Worm (Caenorhabditis elegans) whole organism, L4 larva: Measurements from ENCODE around the gene nhx-9.

Experiments
- F10B5.3 ChIP-seq: sonication (generic microtip); optimal IDR thresholded peaks from 2 replicates; lab custom pipeline; 2016; ENCODE audit warnings: mild to moderate bottlenecking, missing genetic modification characterization, missing compliant biosample characterization
- F26F4.8 ChIP-seq: fragments of 200-800 bp; sonication (Bioruptor generic); conservative IDR thresholded peaks from 2 replicates; pipeline ENCODE4 v1.3.6; 2022; ENCODE audit warnings: missing genetic modification characterization, missing compliant biosample characterization
- F49E8.2 ChIP-seq: sonication (generic microtip); optimal IDR thresholded peaks from 2 replicates; lab custom pipeline; 2016; ENCODE audit warnings: missing compliant biosample characterization, mild to moderate bottlenecking, missing genetic modification characterization, borderline replicate concordance
- R02D3.7 ChIP-seq: fragments of 150-350 bp; sonication (generic microtip); optimal IDR thresholded peaks from 3 replicates; lab custom pipeline; 2014; ENCODE audit warnings: missing biosample characterization, missing genetic modification characterization
- Y75B8A.6 ChIP-seq: fragments of 200-800 bp; sonication (Bioruptor generic); IDR thresholded peaks from 2 replicates; pipeline ENCODE4 v1.3.6; 2022; ENCODE audit warnings: missing genetic modification reagents, missing genetic modification characterization, missing compliant biosample characterization
- ZK337.2 ChIP-seq: fragments of 200-800 bp; sonication (Bioruptor generic); IDR thresholded peaks from 2 replicates; pipeline ENCODE4 v1.3.6; 2022; ENCODE audit warnings: missing genetic modification reagents, missing genetic modification characterization, missing compliant biosample characterization
- ZK546.5 ChIP-seq, 2 experiments: sonication (generic microtip); optimal IDR thresholded peaks; 2 replicates each; lab custom pipeline; 2017; ENCODE audit warnings: missing biosample characterization in 2 of 2, missing genetic modification characterization in 2 of 2
- ama-1 ChIP-seq: fragments of 150-350 bp; optimal IDR thresholded peaks from 2 replicates; lab custom pipeline; 2014; ENCODE audit warnings: inconsistent platforms, mixed read lengths
- arid-1 ChIP-seq: fragments of 200-800 bp; sonication (Bioruptor generic); conservative IDR thresholded peaks from 2 replicates; pipeline ENCODE4 v1.3.6; 2022; ENCODE audit warnings: missing genetic modification reagents, missing genetic modification characterization, missing compliant biosample characterization
- attf-4 ChIP-seq: sonication (generic microtip); optimal IDR thresholded peaks from 3 replicates; lab custom pipeline; 2017; ENCODE audit warnings: missing biosample characterization, missing genetic modification characterization
- ceh-28 ChIP-seq: fragments of 150-350 bp; optimal IDR thresholded peaks from 2 replicates; lab custom pipeline; 2014; ENCODE audit warnings: missing biosample characterization, missing genetic modification reagents, missing genetic modification characterization
- ceh-44 ChIP-seq: fragments of 200-800 bp; sonication (Bioruptor generic); IDR thresholded peaks from 2 replicates; pipeline ENCODE4 v1.3.6; 2022; ENCODE audit warnings: missing genetic modification reagents, missing genetic modification characterization, missing compliant biosample characterization
- ceh-82 ChIP-seq: sonication (generic microtip); optimal IDR thresholded peaks from 2 replicates; lab custom pipeline; 2017; ENCODE audit warnings: missing biosample characterization, missing genetic modification characterization
- ces-1 ChIP-seq: fragments of 150-350 bp; sonication (generic microtip); optimal IDR thresholded peaks from 4 replicates; lab custom pipeline; 2014; ENCODE audit warnings: missing biosample characterization, missing genetic modification reagents, missing genetic modification characterization
- cey-2 ChIP-seq: sonication (generic microtip); optimal IDR thresholded peaks from 3 replicates; lab custom pipeline; 2017; ENCODE audit warnings: missing genetic modification characterization, mild to moderate bottlenecking, missing compliant biosample characterization, antibody characterized with exemption, borderline replicate concordance; ENCODE audit not compliant: insufficient read depth
- ctbp-1 ChIP-seq: fragments of 200-800 bp; sonication (Bioruptor generic); IDR thresholded peaks from 2 replicates; pipeline ENCODE4 v1.3.6; 2022; ENCODE audit warnings: missing genetic modification reagents, missing genetic modification characterization, missing compliant biosample characterization
- daf-16 ChIP-seq, 3 experiments: sonication (generic microtip); optimal IDR thresholded peaks; 2 replicates each; lab custom pipeline; 2016 to 2017; ENCODE audit warnings: missing genetic modification characterization in 3 of 3, missing genetic modification reagents in 3 of 3, mild to moderate bottlenecking in 2 of 3, missing compliant biosample characterization in 2 of 3, missing biosample characterization in 1 of 3, moderate library complexity in 1 of 3
- daf-19 ChIP-seq: fragments of 200-800 bp; sonication (Bioruptor generic); conservative IDR thresholded peaks from 2 replicates; pipeline ENCODE4 v1.3.6; 2022; ENCODE audit warnings: missing genetic modification characterization, missing compliant biosample characterization
- daf-8 ChIP-seq: fragments of 200-800 bp; sonication (Bioruptor generic); IDR thresholded peaks from 2 replicates; pipeline ENCODE4 v1.3.6; 2022; ENCODE audit warnings: missing genetic modification characterization, missing compliant biosample characterization
- dve-1 ChIP-seq: sonication (generic microtip); optimal IDR thresholded peaks from 2 replicates; lab custom pipeline; 2017; ENCODE audit warnings: antibody characterized with exemption, mild to moderate bottlenecking, missing genetic modification characterization, missing compliant biosample characterization; ENCODE audit not compliant: insufficient read depth
- hif-1 ChIP-seq, 2 experiments: sonication (generic microtip); optimal IDR thresholded peaks; 2 replicates each; lab custom pipeline; 2016 to 2017; ENCODE audit warnings: missing compliant biosample characterization in 2 of 2, missing genetic modification characterization in 2 of 2, missing genetic modification reagents in 2 of 2, missing genotype in 2 of 2, mild to moderate bottlenecking in 1 of 2
- hlh-30 ChIP-seq: sonication (generic microtip); optimal IDR thresholded peaks from 2 replicates; lab custom pipeline; 2017; ENCODE audit warnings: antibody characterized with exemption, mild to moderate bottlenecking, missing genetic modification characterization, missing compliant biosample characterization; ENCODE audit not compliant: insufficient read depth
- hmg-1.1 ChIP-seq: fragments of 200-800 bp; sonication (Bioruptor generic); IDR thresholded peaks from 2 replicates; pipeline ENCODE4 v1.3.6; 2022; ENCODE audit warnings: missing genetic modification reagents, missing genetic modification characterization, missing compliant biosample characterization
- jun-1 ChIP-seq: fragments of 150-350 bp; optimal IDR thresholded peaks from 2 replicates; lab custom pipeline; 2014; ENCODE audit warnings: missing biosample characterization, missing genetic modification reagents, missing genetic modification characterization
- lim-7 ChIP-seq: fragments of 200-800 bp; sonication (Bioruptor generic); IDR thresholded peaks from 2 replicates; pipeline ENCODE4 v1.3.6; 2022; ENCODE audit warnings: missing genetic modification characterization, missing compliant biosample characterization
- lin-1 ChIP-seq: fragments of 200-800 bp; sonication (Bioruptor generic); IDR thresholded peaks from 2 replicates; pipeline ENCODE4 v1.3.6; 2022; ENCODE audit warnings: missing genetic modification reagents, missing genetic modification characterization, missing compliant biosample characterization
- lin-13 ChIP-seq: fragments of 150-350 bp; optimal IDR thresholded peaks from 2 replicates; lab custom pipeline; 2014; ENCODE audit warnings: missing biosample characterization, missing genetic modification reagents, missing genetic modification characterization
- lin-15B ChIP-seq: fragments of 150-350 bp; sonication (generic microtip); optimal IDR thresholded peaks from 3 replicates; lab custom pipeline; 2014; ENCODE audit warnings: missing biosample characterization, missing genetic modification characterization
- lir-3 ChIP-seq: sonication (generic microtip); optimal IDR thresholded peaks from 2 replicates; lab custom pipeline; 2016; ENCODE audit warnings: mild to moderate bottlenecking, missing genetic modification characterization, missing compliant biosample characterization
- lsy-2 ChIP-seq, 2 experiments: fragments of 150-350 bp in 1 of 2; sonication (generic microtip) in 1 of 2; optimal IDR thresholded peaks; 2 replicates each; lab custom pipeline; 2014 to 2017; ENCODE audit warnings: missing biosample characterization in 2 of 2, missing genetic modification characterization in 2 of 2
- madf-9 ChIP-seq: fragments of 200-800 bp; sonication (Bioruptor generic); conservative IDR thresholded peaks from 2 replicates; pipeline ENCODE4 v1.3.6; 2022; ENCODE audit warnings: missing genetic modification reagents, missing genetic modification characterization, missing compliant biosample characterization
- mdt-29 ChIP-seq: fragments of 200-800 bp; sonication (Bioruptor generic); IDR thresholded peaks from 2 replicates; pipeline ENCODE4 v1.3.6; 2022; ENCODE audit warnings: missing genetic modification reagents, missing genetic modification characterization, missing compliant biosample characterization
- mxl-2 ChIP-seq: fragments of 200-800 bp; sonication (Bioruptor generic); conservative IDR thresholded peaks from 2 replicates; pipeline ENCODE4 v1.3.6; 2022; ENCODE audit warnings: missing genetic modification reagents, missing genetic modification characterization, missing compliant biosample characterization
- nhr-10 ChIP-seq: fragments of 150-350 bp; optimal IDR thresholded peaks from 2 replicates; lab custom pipeline; 2014; ENCODE audit warnings: missing biosample characterization, missing genetic modification characterization
- nhr-11 ChIP-seq: fragments of 150-350 bp; optimal IDR thresholded peaks from 2 replicates; lab custom pipeline; 2014; ENCODE audit warnings: missing biosample characterization, missing genetic modification characterization
- nhr-237 ChIP-seq: sonication (generic microtip); optimal IDR thresholded peaks from 2 replicates; lab custom pipeline; 2017; ENCODE audit warnings: missing biosample characterization, missing genetic modification characterization
- nhr-28 ChIP-seq: fragments of 150-350 bp; optimal IDR thresholded peaks from 2 replicates; lab custom pipeline; 2014; ENCODE audit warnings: missing biosample characterization, missing genetic modification characterization
- nhr-42 ChIP-seq: fragments of 200-800 bp; sonication (Bioruptor generic); IDR thresholded peaks from 2 replicates; pipeline ENCODE4 v1.3.6; 2022; ENCODE audit warnings: missing genetic modification characterization, missing compliant biosample characterization
- nhr-76 ChIP-seq: fragments of 150-350 bp; optimal IDR thresholded peaks from 2 replicates; lab custom pipeline; 2014; ENCODE audit warnings: missing biosample characterization, missing genetic modification characterization
- nhr-77 ChIP-seq: fragments of 150-350 bp; optimal IDR thresholded peaks from 2 replicates; lab custom pipeline; 2014; ENCODE audit warnings: missing biosample characterization, missing genetic modification characterization
- saeg-2 ChIP-seq: fragments of 200-800 bp; sonication (Bioruptor generic); IDR thresholded peaks from 2 replicates; pipeline ENCODE4 v1.3.6; 2022; ENCODE audit warnings: missing genetic modification reagents, missing genetic modification characterization, missing compliant biosample characterization
- sdz-12 ChIP-seq: fragments of 200-800 bp; sonication (Bioruptor generic); optimal IDR thresholded peaks from 2 replicates; lab custom pipeline; 2018; ENCODE audit warnings: mild to moderate bottlenecking, missing genetic modification characterization, missing compliant biosample characterization
- set-16 ChIP-seq: fragments of 200-800 bp; sonication (Bioruptor generic); IDR thresholded peaks from 2 replicates; pipeline ENCODE4 v1.3.6; 2022; ENCODE audit warnings: missing genetic modification reagents, missing genetic modification characterization, missing compliant biosample characterization
- snpc-1.2 ChIP-seq: fragments of 200-800 bp; sonication (Bioruptor generic); IDR thresholded peaks from 2 replicates; pipeline ENCODE4 v1.3.6; 2022; ENCODE audit warnings: missing genetic modification reagents, missing genetic modification characterization, missing compliant biosample characterization
- spr-1 ChIP-seq: sonication (generic microtip); optimal IDR thresholded peaks from 2 replicates; lab custom pipeline; 2016; ENCODE audit warnings: mild to moderate bottlenecking, missing genetic modification characterization, missing compliant biosample characterization
- spr-3 ChIP-seq: fragments of 200-800 bp; sonication (Bioruptor generic); optimal IDR thresholded peaks from 2 replicates; lab custom pipeline; 2018; ENCODE audit warnings: mild to moderate bottlenecking, missing genetic modification characterization, missing compliant biosample characterization
- unc-130 ChIP-seq: sonication (generic microtip); optimal IDR thresholded peaks from 2 replicates; lab custom pipeline; 2016; ENCODE audit warnings: missing genetic modification reagents, missing genetic modification characterization, missing compliant biosample characterization
- unc-62 ChIP-seq, 3 experiments: fragments of 150-350 bp in 1 of 3; sonication (generic microtip); optimal IDR thresholded peaks in 2 of 3; peaks in 1 of 3; 1 replicate in 1 of 3; 2 replicates in 2 of 3; lab custom pipeline; 2014 to 2017; ENCODE audit warnings: missing biosample characterization in 3 of 3, missing genetic modification characterization in 3 of 3, missing genetic modification reagents in 3 of 3, missing genotype in 1 of 3
- zag-1 ChIP-seq: fragments of 150-350 bp; optimal IDR thresholded peaks from 2 replicates; lab custom pipeline; 2014; ENCODE audit warnings: missing biosample characterization, missing genetic modification characterization
- zip-11 ChIP-seq: fragments of 200-800 bp; sonication (Bioruptor generic); IDR thresholded peaks from 2 replicates; pipeline ENCODE4 v1.3.6; 2022; ENCODE audit warnings: missing genetic modification characterization, missing compliant biosample characterization

Gene nhx-9

DNA sequence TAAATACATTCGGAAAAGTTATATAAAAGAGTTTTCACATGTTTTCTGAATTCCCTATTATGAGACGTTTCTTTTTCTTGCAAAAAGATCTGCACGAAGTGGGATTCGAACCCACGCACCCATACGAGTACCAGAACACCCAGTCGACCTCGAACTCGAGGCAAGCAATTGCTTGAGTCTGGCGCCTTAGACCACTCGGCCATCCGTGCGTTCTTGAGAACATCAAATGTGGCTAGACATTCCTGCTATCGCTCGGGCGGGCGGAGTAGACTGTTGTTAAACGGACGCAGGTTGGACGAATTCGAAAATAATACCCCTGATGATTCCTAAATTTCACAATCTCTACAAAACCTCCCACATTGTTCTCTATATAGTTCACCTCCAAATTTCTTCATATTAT is 2.3 kb upstream of the nhx-9 start:
- TF ChIP-seq set-16 (GFP tag; lab: Robert Waterston, UW) = no peak; the same call in 1 of the 2 replicates
- TF ChIP-seq daf-8 (GFP tag; lab: Robert Waterston, UW) = no peak
- TF ChIP-seq zip-11 = no peak
- TF ChIP-seq nhr-10 (tag; lab: Kevin White, UChicago) = no peak
- TF ChIP-seq unc-130 = no peak
- TF ChIP-seq nhr-76 = no peak
- TF ChIP-seq lin-13 (GFP tag; lab: Kevin White, UChicago) = no peak
- peak; percentile 31 for TF ChIP-seq dve-1
- TF ChIP-seq lin-1 (GFP tag; lab: Robert Waterston, UW) = 0 out of 2 replicates have a peak, but pooled peaks have one; percentile 53
- no peak for TF ChIP-seq daf-19 (GFP tag; lab: Robert Waterston, UW)
- no peak for TF ChIP-seq zag-1 (tag; lab: Kevin White, UChicago)
- TF ChIP-seq mdt-29 (GFP tag; lab: Robert Waterston, UW) = no peak; the same call in 1 of the 2 replicates
- peak; percentile 60 for TF ChIP-seq hlh-30 (tag; lab: Kevin White, UChicago)
- peak in 1 of 2 experiments; percentile 29 for TF ChIP-seq daf-16 (GFP tag; optimal IDR thresholded peaks at IDR 0.05; lab: Kevin White, UChicago)
- peak; percentile 22 for TF ChIP-seq daf-16 (tag; optimal IDR thresholded peaks at IDR 0.05; lab: Kevin White, UChicago)
- no peak for TF ChIP-seq nhr-237 (tag; lab: Kevin White, UChicago)
- peak in 1 of 2 experiments; percentile 48 for TF ChIP-seq lsy-2 (tag; optimal IDR thresholded peaks at IDR 0.05; lab: Kevin White, UChicago)
- TF ChIP-seq ceh-28 (tag; lab: Kevin White, UChicago) = no peak
- TF ChIP-seq F10B5.3 = no peak
- no peak for TF ChIP-seq lin-15B (tag; lab: Kevin White, UChicago)
- TF ChIP-seq unc-62 (GFP tag; optimal IDR thresholded peaks at IDR 0.05 in 1 of 2; lab: Kevin White, UChicago) = no peak
- TF ChIP-seq unc-62 (tag; optimal IDR thresholded peaks at IDR 0.05; lab: Kevin White, UChicago) = no peak
- no peak for TF ChIP-seq madf-9 (GFP tag; lab: Robert Waterston, UW)
- no peak for TF ChIP-seq hif-1 (tag; optimal IDR thresholded peaks at IDR 0.05; lab: Kevin White, UChicago)
- TF ChIP-seq ctbp-1 (GFP tag; lab: Robert Waterston, UW) = 0 out of 2 replicates have a peak, but pooled peaks have one; percentile 62
- peak; percentile 39 for TF ChIP-seq spr-1 (tag; lab: Kevin White, UChicago)
- TF ChIP-seq lir-3 (tag; lab: Kevin White, UChicago) = no peak
- peak; percentile 69; the same call in 1 of the 2 replicates for TF ChIP-seq ceh-44 (GFP tag; lab: Robert Waterston, UW)
- TF ChIP-seq cey-2 (tag; lab: Kevin White, UChicago) = no peak
- TF ChIP-seq mxl-2 (GFP tag; lab: Robert Waterston, UW) = no peak
- TF ChIP-seq lim-7 (GFP tag; lab: Robert Waterston, UW) = peak; percentile 73
- peak; percentile 76; the same call in 1 of the 2 replicates for TF ChIP-seq saeg-2 (GFP tag; lab: Robert Waterston, UW)
- TF ChIP-seq spr-3 (GFP tag; lab: Kevin White, UChicago) = no peak
- no peak for TF ChIP-seq sdz-12 (GFP tag; lab: Kevin White, UChicago)
- peak; percentile 71 for TF ChIP-seq arid-1 (GFP tag; lab: Robert Waterston, UW)
- TF ChIP-seq ZK546.5 (tag; optimal IDR thresholded peaks at IDR 0.05; lab: Kevin White, UChicago) = no peak
- TF ChIP-seq nhr-77 (tag; lab: Kevin White, UChicago) = no peak
- peak; percentile 68 for TF ChIP-seq hmg-1.1 (GFP tag; lab: Robert Waterston, UW)
- peak; percentile 70; the same call in 1 of the 2 replicates for TF ChIP-seq nhr-42 (GFP tag; lab: Robert Waterston, UW)
- peak; percentile 91 for TF ChIP-seq snpc-1.2 (GFP tag; lab: Robert Waterston, UW)
- no peak for TF ChIP-seq R02D3.7 (tag; lab: Kevin White, UChicago)
- TF ChIP-seq nhr-28 (tag; lab: Kevin White, UChicago) = peak; percentile 40
- peak; percentile 47; the same call in 1 of the 2 replicates for TF ChIP-seq ZK337.2
- TF ChIP-seq F26F4.8 (GFP tag; lab: Robert Waterston, UW) = peak; percentile 59; the same call in 1 of the 2 replicates
- no peak for TF ChIP-seq ces-1 (GFP tag; lab: Kevin White, UChicago)
- TF ChIP-seq ceh-82 (tag; lab: Kevin White, UChicago) = no peak
- TF ChIP-seq F49E8.2 (tag; lab: Kevin White, UChicago) = peak; percentile 34
- TF ChIP-seq nhr-11 (tag; lab: Kevin White, UChicago) = no peak
- no peak for TF ChIP-seq ama-1 (lab: Kevin White, UChicago)
- TF ChIP-seq attf-4 (tag; lab: Kevin White, UChicago) = no peak
- no peak for TF ChIP-seq jun-1 (tag; lab: Kevin White, UChicago)
- TF ChIP-seq Y75B8A.6 (GFP tag; lab: Robert Waterston, UW) = no peak
